Fruit fly (Drosophila melanogaster): ENCODE results near the gene TBC1d7.

TBC1d7 gene

dm6 chr3R:24161173-24161811 lies at the start of gene TBC1d7, which contains the start of gene Myo95E:
Gene TBC1d7 (plus strand): TSS chr3R:24161727.
Gene Myo95E (minus strand): TSS chr3R:24161498.
- TF ChIP-seq CG11294 (GFP tag; IDR thresholded peaks at IDR 0.05) (peak; percentile 94), ss (GFP tag; optimal IDR thresholded peaks at IDR 0.05) (peak in 1 of 2 experiments; percentile 86), CG8319 (GFP tag; optimal IDR thresholded peaks at IDR 0.05) (peak; percentile 73), Gug (GFP tag; IDR thresholded peaks at IDR 0.05) (peak; percentile 89), achi (GFP tag; optimal IDR thresholded peaks at IDR 0.05) (peak; percentile 88), Sox102F (GFP tag; optimal IDR thresholded peaks at IDR 0.05) (no peak), CG3032 (tag; optimal IDR thresholded peaks at IDR 0.05) (peak; percentile 92), lz (GFP tag; optimal IDR thresholded peaks at IDR 0.05) (peak; percentile 87), spab (GFP tag; optimal IDR thresholded peaks at IDR 0.05) (no peak), Eip75B (GFP tag; optimal IDR thresholded peaks at IDR 0.05) (no peak), CG15336 (GFP tag; IDR thresholded peaks at IDR 0.05) (peak; percentile 92), CG6163 (GFP tag; IDR thresholded peaks at IDR 0.05) (peak; percentile 93), CG1621 (tag; optimal IDR thresholded peaks at IDR 0.05) (no peak), CG8119 (GFP tag; IDR thresholded peaks at IDR 0.05) (peak; percentile 92), pdm3 (GFP tag; optimal IDR thresholded peaks at IDR 0.05) (no peak), Met (GFP tag; optimal IDR thresholded peaks at IDR 0.05) (no peak), CG3919 (GFP tag; optimal IDR thresholded peaks at IDR 0.05) (peak; percentile 90), Hr38 (GFP tag; optimal IDR thresholded peaks at IDR 0.05) (no peak), CG31627 (GFP tag; optimal IDR thresholded peaks at IDR 0.05) (peak; percentile 76), CG11762 (GFP tag; optimal IDR thresholded peaks at IDR 0.05; ENCODE audit: insufficient read depth) (peak; percentile 75), CG10631 (GFP tag; optimal IDR thresholded peaks at IDR 0.05) (peak; percentile 92), Lpt (GFP tag; optimal IDR thresholded peaks at IDR 0.05) (peak; percentile 82), dac (GFP tag; optimal IDR thresholded peaks at IDR 0.05) (peak; percentile 79), Sox14 (GFP tag; optimal IDR thresholded peaks at IDR 0.05) (no peak), Hr39 (GFP tag; optimal IDR thresholded peaks at IDR 0.05) (peak; percentile 72), CG6808 (GFP tag; optimal IDR thresholded peaks at IDR 0.05) (no peak), Ets21C (GFP tag; optimal IDR thresholded peaks at IDR 0.05) (peak; percentile 70), CG8632 (GFP tag; optimal IDR thresholded peaks at IDR 0.05) (peak; percentile 88), CG16779 (tag; optimal IDR thresholded peaks at IDR 0.05) (peak; percentile 74), CG32006 (GFP tag; optimal IDR thresholded peaks at IDR 0.05) (peak; percentile 91), topi (GFP tag; optimal IDR thresholded peaks at IDR 0.05) (peak; percentile 87), fkh (GFP tag; optimal IDR thresholded peaks at IDR 0.05) (no peak), fd85E (GFP tag; optimal IDR thresholded peaks at IDR 0.05) (no peak), Eip78C (GFP tag) (peak; percentile 94), CG6854 (GFP tag; optimal IDR thresholded peaks at IDR 0.05) (peak; percentile 39), esn (GFP tag; optimal IDR thresholded peaks at IDR 0.05) (peak; percentile 89), svp (GFP tag) (no peak), fd59A (GFP tag; optimal IDR thresholded peaks at IDR 0.05) (peak; percentile 72), OdsH (GFP tag; optimal IDR thresholded peaks at IDR 0.05) (peak; percentile 92), CG6792 (GFP tag; optimal IDR thresholded peaks at IDR 0.05) (peak; percentile 86), Blimp-1 (GFP tag; optimal IDR thresholded peaks at IDR 0.05) (no peak), CG9139 (GFP tag; optimal IDR thresholded peaks at IDR 0.05) (peak; percentile 67), net (GFP tag; optimal IDR thresholded peaks at IDR 0.05) (peak; percentile 84), Eip93F (GFP tag; optimal IDR thresholded peaks at IDR 0.05) (peak; percentile 73), vri (GFP tag; optimal IDR thresholded peaks at IDR 0.05) (peak; percentile 75), CG11902 (GFP tag; optimal IDR thresholded peaks at IDR 0.05) (peak; percentile 90), salr (GFP tag; optimal IDR thresholded peaks at IDR 0.05) (peak in 1 of 2 experiments; percentile 80), dsx (GFP tag; optimal IDR thresholded peaks at IDR 0.05; ENCODE audit: poor library complexity, severe bottlenecking) (peak; percentile 92), Hr4 (GFP tag; optimal IDR thresholded peaks at IDR 0.05) (peak; percentile 85), CG10669 (GFP tag; optimal IDR thresholded peaks at IDR 0.05) (peak; percentile 89), CG7368 (GFP tag; optimal IDR thresholded peaks at IDR 0.05) (peak; percentile 81)
